Fruit fly (Drosophila melanogaster): ENCODE measurements around the gene CG3108.
A peak's percentile ranks its signal among the peaks of the same experiment; 100 is the strongest.

CG3108 gene

dm6 chrX:5819972-5820371 lies 38.6 kb upstream of the CG3108 start (continued):
- no peak for TF ChIP-seq ss (GFP tag; optimal IDR thresholded peaks at IDR 0.05)
- TF ChIP-seq Hr4 (GFP tag; optimal IDR thresholded peaks at IDR 0.05) = no peak
- no peak for TF ChIP-seq Sox15 (GFP tag; optimal IDR thresholded peaks at IDR 0.05)
- no peak for TF ChIP-seq Ets21C (GFP tag; optimal IDR thresholded peaks at IDR 0.05)
- TF ChIP-seq spab (GFP tag; optimal IDR thresholded peaks at IDR 0.05) = no peak
- peak; percentile 18 for TF ChIP-seq lz (GFP tag; optimal IDR thresholded peaks at IDR 0.05)
- TF ChIP-seq Blimp-1 (GFP tag; optimal IDR thresholded peaks at IDR 0.05) = no peak
- peak; percentile 8 for TF ChIP-seq Smox (GFP tag; optimal IDR thresholded peaks at IDR 0.05)
- TF ChIP-seq CG1621 (tag; optimal IDR thresholded peaks at IDR 0.05) = no peak
- no peak for TF ChIP-seq acj6 (GFP tag; optimal IDR thresholded peaks at IDR 0.05)

dm6 chrX:5818428-5818827 lies 37.0 kb upstream of the CG3108 start, which contains the start of gene CG15765:
CG15765 (plus strand) TSS chrX:5818559.
- TF ChIP-seq fd59A (GFP tag; optimal IDR thresholded peaks at IDR 0.05) (no peak), Ets21C (GFP tag; optimal IDR thresholded peaks at IDR 0.05) (no peak), CG16779 (tag; optimal IDR thresholded peaks at IDR 0.05) (no peak), Blimp-1 (GFP tag; optimal IDR thresholded peaks at IDR 0.05) (no peak), achi (GFP tag; optimal IDR thresholded peaks at IDR 0.05) (no peak), Met (GFP tag; optimal IDR thresholded peaks at IDR 0.05) (no peak), CG8119 (GFP tag; IDR thresholded peaks at IDR 0.05) (no peak), CG3919 (GFP tag; optimal IDR thresholded peaks at IDR 0.05) (no peak), CG8632 (GFP tag; optimal IDR thresholded peaks at IDR 0.05) (no peak), spab (GFP tag; optimal IDR thresholded peaks at IDR 0.05) (no peak), CG11762 (GFP tag; optimal IDR thresholded peaks at IDR 0.05; ENCODE audit: insufficient read depth) (no peak), CG6854 (GFP tag; optimal IDR thresholded peaks at IDR 0.05) (no peak), cyc (GFP tag; optimal IDR thresholded peaks at IDR 0.05) (no peak)

dm6 chrX:5817191-5817590 lies 35.8 kb upstream of the CG3108 start:
- TF ChIP-seq topi (GFP tag; optimal IDR thresholded peaks at IDR 0.05) = no peak
- no peak for TF ChIP-seq cyc (GFP tag; optimal IDR thresholded peaks at IDR 0.05)
- TF ChIP-seq CG9139 (GFP tag; optimal IDR thresholded peaks at IDR 0.05) = no peak
- no peak for TF ChIP-seq Eip75B (GFP tag; optimal IDR thresholded peaks at IDR 0.05)
- TF ChIP-seq CG16779 (tag; optimal IDR thresholded peaks at IDR 0.05) = no peak
- TF ChIP-seq CG31627 (GFP tag; optimal IDR thresholded peaks at IDR 0.05) = no peak
- TF ChIP-seq salr (GFP tag; optimal IDR thresholded peaks at IDR 0.05) = no peak
- no peak for TF ChIP-seq eg (GFP tag; IDR thresholded peaks at IDR 0.05)
- TF ChIP-seq dac (GFP tag; optimal IDR thresholded peaks at IDR 0.05) = no peak
- no peak for TF ChIP-seq vri (GFP tag; optimal IDR thresholded peaks at IDR 0.05)
- no peak for TF ChIP-seq CG10669 (GFP tag; optimal IDR thresholded peaks at IDR 0.05)
- TF ChIP-seq Ets21C (GFP tag; optimal IDR thresholded peaks at IDR 0.05) = no peak
- no peak for TF ChIP-seq CG32006 (GFP tag; optimal IDR thresholded peaks at IDR 0.05)
- TF ChIP-seq pdm3 (GFP tag; optimal IDR thresholded peaks at IDR 0.05) = no peak
- TF ChIP-seq Hr38 (GFP tag; optimal IDR thresholded peaks at IDR 0.05) = no peak
- no peak for TF ChIP-seq dsx (GFP tag; optimal IDR thresholded peaks at IDR 0.05; ENCODE audit: poor library complexity, severe bottlenecking)

DNA sequence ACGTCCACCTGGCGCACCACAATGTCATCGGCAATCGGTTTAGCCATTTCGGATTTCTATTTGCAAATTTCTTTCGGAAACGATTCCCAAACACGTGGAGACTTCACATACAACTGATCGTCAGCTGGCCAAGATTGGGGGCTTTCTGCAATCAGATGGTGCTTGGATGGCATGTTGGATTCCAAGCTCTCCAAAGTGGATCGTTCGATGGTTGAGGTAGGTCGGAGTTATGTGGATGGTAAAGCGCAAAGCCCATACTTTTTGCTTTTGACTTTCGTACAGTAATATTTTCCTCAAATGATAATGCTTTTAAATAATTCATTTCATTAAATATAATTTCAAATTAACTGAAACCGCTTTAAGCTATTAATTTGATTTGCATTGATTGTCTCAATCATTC lies 34.3 kb upstream of the CG3108 start, which contains the start of gene AgmNAT:
TSS of gene AgmNAT (minus strand) at position 101 of the 400 bp plus-strand sequence.
- TF ChIP-seq Eip75B (GFP tag; optimal IDR thresholded peaks at IDR 0.05) = no peak
- no peak for TF ChIP-seq svp (GFP tag)
- peak; percentile 12 for TF ChIP-seq Eip78C (GFP tag)
- TF ChIP-seq Blimp-1 (GFP tag; optimal IDR thresholded peaks at IDR 0.05) = no peak
- TF ChIP-seq Hr4 (GFP tag; optimal IDR thresholded peaks at IDR 0.05) = no peak
- TF ChIP-seq Gug (GFP tag; IDR thresholded peaks at IDR 0.05) = no peak
